Fruit fly (Drosophila melanogaster) whole organism: ENCODE data around the gene CG32052.

ENCODE experiments used
- CG8478 ChIP-seq: fragments of >200 bp; optimal IDR thresholded peaks from 2 replicates; lab custom pipeline; 2018; ENCODE audit warnings: inconsistent platforms
- Dll ChIP-seq: fragments of >200 bp; optimal IDR thresholded peaks from 2 replicates; lab custom pipeline; 2017
- pan ChIP-seq: fragments of >200 bp; optimal IDR thresholded peaks from 2 replicates; lab custom pipeline; 2017
- psq ChIP-seq: fragments of >200 bp; optimal IDR thresholded peaks from 2 replicates; lab custom pipeline; 2017
- usp ChIP-seq: fragments of >200 bp; optimal IDR thresholded peaks from 2 replicates; lab custom pipeline; 2017; ENCODE audit warnings: missing biosample characterization, missing genetic modification characterization, mixed read lengths

dm6 chr3L:9837053-9837452, 50.2 kb downstream of the CG32052 start:
- TF ChIP-seq pan (no peak), Dll (lab: Kevin White, UChicago) (no peak), CG8478 (no peak), psq (lab: Kevin White, UChicago) (no peak), usp (GFP tag; lab: Kevin White, UChicago) (no peak)
